Fruit fly (Drosophila melanogaster) whole organism, embryonic: Measurements from ENCODE around the gene Cnot4.
A peak's percentile ranks its signal among the peaks of the same experiment; 100 is the strongest.

ENCODE experiments used
- Atf-2 ChIP-seq: fragments of 200-800 bp; sonication (Bioruptor generic); optimal IDR thresholded peaks from 2 replicates; lab custom pipeline; 2016; ENCODE audit warnings: missing biosample characterization, missing genetic modification characterization
- Blimp-1 ChIP-seq: fragments of 200-800 bp; sonication (Bioruptor generic); optimal IDR thresholded peaks from 3 replicates; lab custom pipeline; 2018; ENCODE audit warnings: missing biosample characterization, missing genetic modification characterization, mild to moderate bottlenecking, moderate library complexity, missing genetic modification reagents
- CG1024 ChIP-seq: fragments of 200-800 bp; sonication (Bioruptor generic); IDR thresholded peaks from 2 replicates; pipeline ENCODE4 v1.3.6; 2022; ENCODE audit warnings: missing biosample characterization, missing genetic modification characterization
- CG11093 ChIP-seq: fragments of 200-800 bp; sonication (Bioruptor generic); IDR thresholded peaks from 3 replicates; pipeline ENCODE4 v1.3.6; 2022; ENCODE audit warnings: missing biosample characterization, missing genetic modification characterization
- CG11456 ChIP-seq: fragments of 200-800 bp; sonication (Bioruptor generic); IDR thresholded peaks from 3 replicates; pipeline ENCODE4 v1.3.6; 2022; ENCODE audit warnings: missing biosample characterization, missing genetic modification characterization
- CG11695 ChIP-seq: fragments of 200-800 bp; sonication (Bioruptor generic); IDR thresholded peaks from 3 replicates; pipeline ENCODE4 v1.3.6; 2022; ENCODE audit warnings: missing biosample characterization, missing genetic modification characterization
- CG12299 ChIP-seq: fragments of 200-800 bp; sonication (Bioruptor generic); optimal IDR thresholded peaks from 2 replicates; lab custom pipeline; 2018; ENCODE audit warnings: missing biosample characterization, mild to moderate bottlenecking, missing genetic modification characterization
- CG13424 ChIP-seq: fragments of 200-800 bp; sonication (Bioruptor generic); optimal IDR thresholded peaks from 2 replicates; lab custom pipeline; 2019; ENCODE audit warnings: missing biosample characterization, mild to moderate bottlenecking, missing genetic modification characterization, moderate library complexity
- CG14860 ChIP-seq: fragments of 200-800 bp; sonication (Bioruptor generic); IDR thresholded peaks from 3 replicates; pipeline ENCODE4 v1.3.6; 2022; ENCODE audit warnings: missing biosample characterization, missing genetic modification characterization; ENCODE audit not compliant: partially characterized antibody
- CG15269 ChIP-seq: fragments of 200-800 bp; sonication (Bioruptor generic); optimal IDR thresholded peaks from 2 replicates; lab custom pipeline; 2018; ENCODE audit warnings: missing biosample characterization, mild to moderate bottlenecking, missing genetic modification characterization, moderate library complexity
- CG17385 ChIP-seq: fragments of 200-800 bp; sonication (Bioruptor generic); optimal IDR thresholded peaks from 3 replicates; lab custom pipeline; 2018; ENCODE audit warnings: missing biosample characterization, mild to moderate bottlenecking, missing genetic modification characterization
- CG18476 ChIP-seq: fragments of 200-800 bp; sonication (Bioruptor generic); optimal IDR thresholded peaks from 2 replicates; lab custom pipeline; 2016; ENCODE audit warnings: missing biosample characterization, mild to moderate bottlenecking, missing genetic modification characterization
- CG2202 ChIP-seq: fragments of 200-800 bp; sonication (Bioruptor generic); optimal IDR thresholded peaks from 2 replicates; lab custom pipeline; 2018; ENCODE audit warnings: missing biosample characterization, mild to moderate bottlenecking, missing genetic modification characterization
- CG3838 ChIP-seq: fragments of 200-800 bp; sonication (Bioruptor generic); optimal IDR thresholded peaks from 3 replicates; lab custom pipeline; 2016; ENCODE audit warnings: missing biosample characterization, missing genetic modification characterization
- CG4282 ChIP-seq: fragments of 200-800 bp; sonication (Bioruptor generic); optimal IDR thresholded peaks from 2 replicates; lab custom pipeline; 2016; ENCODE audit warnings: missing biosample characterization, missing genetic modification characterization
- CG4424 ChIP-seq: fragments of 200-800 bp; sonication (Bioruptor generic); optimal IDR thresholded peaks from 3 replicates; lab custom pipeline; 2016; ENCODE audit warnings: missing biosample characterization, missing genetic modification characterization
- CG6765 ChIP-seq: fragments of 200-800 bp; sonication (Bioruptor generic); optimal IDR thresholded peaks from 3 replicates; lab custom pipeline; 2017; ENCODE audit warnings: missing biosample characterization, mild to moderate bottlenecking, missing genetic modification characterization
- CG7372 ChIP-seq: fragments of 200-800 bp; sonication (Bioruptor generic); IDR thresholded peaks from 2 replicates; pipeline ENCODE4 v1.3.6; 2022; ENCODE audit warnings: missing biosample characterization, missing genetic modification characterization
- CG8765 ChIP-seq: fragments of 200-800 bp; sonication (Bioruptor generic); IDR thresholded peaks from 2 replicates; pipeline ENCODE4 v1.3.6; 2022; ENCODE audit warnings: missing biosample characterization, missing genetic modification characterization
- CG9932 ChIP-seq: fragments of 200-800 bp; sonication (Bioruptor generic); IDR thresholded peaks from 2 replicates; pipeline ENCODE4 v1.3.6; 2022; ENCODE audit warnings: missing biosample characterization, missing genetic modification characterization
- CTCF ChIP-seq: fragments of 200-800 bp; sonication (Bioruptor generic); optimal IDR thresholded peaks from 2 replicates; lab custom pipeline; 2017; ENCODE audit warnings: missing biosample characterization, mild to moderate bottlenecking, missing genetic modification characterization, moderate library complexity
- CrebB ChIP-seq: fragments of 200-800 bp; sonication (Bioruptor generic); optimal IDR thresholded peaks from 3 replicates; lab custom pipeline; 2018; ENCODE audit warnings: missing biosample characterization, mild to moderate bottlenecking, missing genetic modification characterization
- Dad ChIP-seq: fragments of 200-800 bp; sonication (Bioruptor generic); optimal IDR thresholded peaks from 3 replicates; lab custom pipeline; 2016; ENCODE audit warnings: missing biosample characterization, missing genetic modification characterization
- Dip2 ChIP-seq: fragments of 200-800 bp; sonication (Bioruptor generic); IDR thresholded peaks from 2 replicates; pipeline ENCODE4 v1.3.6; 2022; ENCODE audit warnings: missing biosample characterization, missing genetic modification characterization
- H15 ChIP-seq: fragments of 200-800 bp; sonication (Bioruptor generic); IDR thresholded peaks from 3 replicates; pipeline ENCODE4 v1.3.6; 2022; ENCODE audit warnings: missing biosample characterization, missing genetic modification characterization
- Hand ChIP-seq: fragments of 200-800 bp; sonication (Bioruptor generic); optimal IDR thresholded peaks from 2 replicates; lab custom pipeline; 2017; ENCODE audit warnings: mild to moderate bottlenecking, missing biosample characterization, missing genetic modification reagents, missing genetic modification characterization
- Hr39 ChIP-seq: fragments of >200 bp; optimal IDR thresholded peaks from 2 replicates; lab custom pipeline; 2017
- MESR4 ChIP-seq: fragments of 200-800 bp; sonication (Bioruptor generic); optimal IDR thresholded peaks from 2 replicates; lab custom pipeline; 2018; ENCODE audit warnings: missing biosample characterization, mild to moderate bottlenecking, missing genetic modification characterization, moderate library complexity
- NC2α ChIP-seq: fragments of 200-800 bp; sonication (Bioruptor generic); optimal IDR thresholded peaks from 2 replicates; lab custom pipeline; 2016; ENCODE audit warnings: missing biosample characterization, missing genetic modification characterization
- NFAT ChIP-seq: fragments of 200-800 bp; sonication (Bioruptor generic); IDR thresholded peaks from 2 replicates; pipeline ENCODE4 v1.3.6; 2022; ENCODE audit warnings: missing biosample characterization, missing genetic modification characterization
- Nf-YA ChIP-seq: fragments of 200-800 bp; sonication (Bioruptor generic); IDR thresholded peaks from 2 replicates; pipeline ENCODE4 v1.3.6; 2022; ENCODE audit warnings: missing biosample characterization, missing genetic modification characterization
- Oaz ChIP-seq: fragments of 200-800 bp; sonication (Bioruptor generic); IDR thresholded peaks from 2 replicates; pipeline ENCODE4 v1.3.6; 2022; ENCODE audit warnings: missing biosample characterization, missing genetic modification characterization
- PHDP ChIP-seq: fragments of 200-800 bp; sonication (Bioruptor generic); optimal IDR thresholded peaks from 3 replicates; lab custom pipeline; 2018; ENCODE audit warnings: missing biosample characterization, mild to moderate bottlenecking, missing genetic modification characterization, moderate library complexity
- Rfx ChIP-seq: fragments of 200-800 bp; sonication (Bioruptor generic); IDR thresholded peaks from 2 replicates; pipeline ENCODE4 v1.3.6; 2022; ENCODE audit warnings: missing biosample characterization, missing genetic modification characterization
- Sox100B ChIP-seq: fragments of 200-800 bp; sonication (Bioruptor generic); optimal IDR thresholded peaks from 3 replicates; lab custom pipeline; 2018; ENCODE audit warnings: missing biosample characterization, mild to moderate bottlenecking, missing genetic modification characterization
- Stat92E ChIP-seq, 3 experiments: fragments of >200 bp in 2 of 3; fragments of 200-800 bp in 1 of 3; sonication (Bioruptor generic) in 1 of 3; optimal IDR thresholded peaks; 2 replicates each; lab custom pipeline; 2017 to 2019; ENCODE audit warnings: missing biosample characterization in 3 of 3, missing genetic modification characterization in 3 of 3, mild to moderate bottlenecking in 1 of 3, moderate library complexity in 1 of 3
- Taf1 ChIP-seq: fragments of 200-800 bp; sonication (Bioruptor generic); IDR thresholded peaks from 2 replicates; pipeline ENCODE4 v1.3.6; 2022; ENCODE audit warnings: missing biosample characterization, missing genetic modification characterization
- bbx ChIP-seq: fragments of 200-800 bp; sonication (Bioruptor generic); IDR thresholded peaks from 2 replicates; pipeline ENCODE4 v1.3.6; 2022; ENCODE audit warnings: missing biosample characterization, missing genetic modification characterization; ENCODE audit not compliant: partially characterized antibody
- chn ChIP-seq: fragments of 200-800 bp; sonication (Bioruptor generic); optimal IDR thresholded peaks from 2 replicates; lab custom pipeline; 2016; ENCODE audit warnings: missing biosample characterization, missing genetic modification characterization
- ci ChIP-seq: fragments of 200-800 bp; sonication (Bioruptor generic); IDR thresholded peaks from 3 replicates; pipeline ENCODE4 v1.3.6; 2022; ENCODE audit warnings: missing biosample characterization, missing genetic modification characterization
- disco-r ChIP-seq: fragments of 200-800 bp; sonication (Bioruptor generic); optimal IDR thresholded peaks from 2 replicates; lab custom pipeline; 2016; ENCODE audit warnings: missing biosample characterization, missing genetic modification characterization
- hbn ChIP-seq: fragments of 200-800 bp; sonication (Bioruptor generic); IDR thresholded peaks from 2 replicates; pipeline ENCODE4 v1.3.6; 2022; ENCODE audit warnings: missing biosample characterization, missing genetic modification characterization; ENCODE audit not compliant: partially characterized antibody
- hkb ChIP-seq, 2 experiments: fragments of 200-800 bp in 1 of 2; fragments of >200 bp in 1 of 2; sonication (Bioruptor generic) in 1 of 2; IDR thresholded peaks in 1 of 2; optimal IDR thresholded peaks in 1 of 2; 2 replicates each; pipeline versions ENCODE4 v1.3.6 to Lab custom; 2017 to 2022; ENCODE audit warnings: missing biosample characterization in 1 of 2, missing genetic modification characterization in 1 of 2
- jing ChIP-seq: fragments of 200-800 bp; sonication (Bioruptor generic); optimal IDR thresholded peaks from 2 replicates; lab custom pipeline; 2018; ENCODE audit warnings: missing biosample characterization, mild to moderate bottlenecking, missing genetic modification characterization
- peb ChIP-seq: fragments of 200-800 bp; sonication (Bioruptor generic); IDR thresholded peaks from 2 replicates; pipeline ENCODE4 v1.3.6; 2022; ENCODE audit warnings: missing biosample characterization, missing genetic modification characterization
- pros ChIP-seq: fragments of 200-800 bp; sonication (Bioruptor generic); optimal IDR thresholded peaks from 3 replicates; lab custom pipeline; 2019; ENCODE audit warnings: missing biosample characterization, mild to moderate bottlenecking, missing genetic modification characterization, moderate library complexity
- pum ChIP-seq: fragments of 200-800 bp; sonication (Bioruptor generic); optimal IDR thresholded peaks from 2 replicates; lab custom pipeline; 2016; ENCODE audit warnings: missing biosample characterization, missing genetic modification characterization
- row ChIP-seq: fragments of 200-800 bp; sonication (Bioruptor generic); IDR thresholded peaks from 3 replicates; pipeline ENCODE4 v1.3.6; 2022; ENCODE audit warnings: missing biosample characterization, missing genetic modification characterization
- seq ChIP-seq: fragments of 200-800 bp; sonication (Bioruptor generic); IDR thresholded peaks from 2 replicates; pipeline ENCODE4 v1.3.6; 2022; ENCODE audit warnings: missing biosample characterization, missing genetic modification characterization
- tx ChIP-seq: fragments of 200-800 bp; sonication (Bioruptor generic); optimal IDR thresholded peaks from 2 replicates; lab custom pipeline; 2016; ENCODE audit warnings: missing biosample characterization, missing genetic modification characterization
- unpg ChIP-seq: fragments of 200-800 bp; sonication (Bioruptor generic); optimal IDR thresholded peaks from 3 replicates; lab custom pipeline; 2018; ENCODE audit warnings: missing biosample characterization, mild to moderate bottlenecking, missing genetic modification characterization, moderate library complexity

Gene Cnot4

DNA sequence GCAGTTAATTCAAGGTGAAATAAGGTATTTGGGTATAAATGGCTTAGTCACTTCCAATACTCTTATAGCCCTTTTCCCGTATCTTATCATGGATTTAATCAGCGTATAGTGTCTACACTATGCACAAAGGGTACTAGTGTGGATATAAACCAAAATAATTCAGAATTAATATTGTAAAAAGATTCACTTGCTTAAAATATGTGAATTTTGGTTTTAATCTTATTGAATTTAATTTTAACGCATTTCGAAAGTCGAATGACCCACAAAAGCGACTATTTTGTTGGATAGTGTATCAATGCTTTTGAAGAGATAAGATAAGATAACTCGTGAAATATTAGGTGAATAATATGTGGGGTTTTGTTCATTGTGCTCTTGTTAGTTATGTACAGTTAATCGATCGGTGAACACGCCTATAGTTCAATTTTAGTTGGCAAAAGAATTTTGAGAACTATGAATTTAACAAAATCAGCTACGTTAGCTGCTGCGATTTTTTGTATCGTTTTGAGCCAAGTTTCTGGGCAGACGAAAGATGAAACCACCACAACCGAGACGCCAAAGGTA is 14.5 kb upstream of the Cnot4 start, which contains the start of gene CG5096 (continued):
- peak; percentile 89 for TF ChIP-seq seq (GFP tag; lab: Robert Waterston, UW)
- peak; percentile 53 for TF ChIP-seq pum (GFP tag; lab: Kevin White, UChicago)
- peak; percentile 65 for TF ChIP-seq tx (GFP tag; lab: Kevin White, UChicago)
- TF ChIP-seq CG11093 (GFP tag; lab: Robert Waterston, UW), result peak; percentile 65; the same call in 1 of the 3 replicates
- peak; percentile 26 for TF ChIP-seq MESR4 (GFP tag; lab: Kevin White, UChicago)
- peak; percentile 70 for TF ChIP-seq Atf-2 (GFP tag; lab: Kevin White, UChicago)
- TF ChIP-seq unpg (GFP tag; lab: Kevin White, UChicago), result peak; percentile 92
- peak; percentile 89 for TF ChIP-seq Hand
- TF ChIP-seq Blimp-1 (GFP tag; lab: Kevin White, UChicago), result peak; percentile 85
- TF ChIP-seq hbn (GFP tag; lab: Robert Waterston, UW), result no peak
- peak; percentile 82 for TF ChIP-seq Taf1 (GFP tag; lab: Robert Waterston, UW)
- peak; percentile 47 for TF ChIP-seq CG2202 (tag; lab: Kevin White, UChicago)
- TF ChIP-seq row (GFP tag; lab: Robert Waterston, UW), result peak; percentile 96
- TF ChIP-seq CG11695, result peak; percentile 93
- TF ChIP-seq CG8765 (GFP tag; lab: Robert Waterston, UW), result no peak; the same call in 1 of the 2 replicates
- no peak for TF ChIP-seq Hr39 (lab: Kevin White, UChicago)
- peak; percentile 83 for TF ChIP-seq Sox100B
- no peak for TF ChIP-seq Dip2 (GFP tag; lab: Robert Waterston, UW)
- TF ChIP-seq CG14860 (GFP tag; lab: Robert Waterston, UW), result no peak
- TF ChIP-seq CG11456 (GFP tag; lab: Robert Waterston, UW), result peak; percentile 87
- no peak for TF ChIP-seq hkb (optimal IDR thresholded peaks at IDR 0.05; lab: Kevin White, UChicago)
- TF ChIP-seq hkb (GFP tag; IDR thresholded peaks at IDR 0.05; lab: Robert Waterston, UW), result peak; percentile 96
- peak; percentile 93 for TF ChIP-seq CG13424
- peak; percentile 95 for TF ChIP-seq PHDP
- no peak; the same call in 1 of the 2 replicates for TF ChIP-seq NFAT (GFP tag; lab: Robert Waterston, UW)
- peak; percentile 81 for TF ChIP-seq CG9932 (GFP tag; lab: Robert Waterston, UW)
- TF ChIP-seq H15 (GFP tag; lab: Robert Waterston, UW), result peak; percentile 82; the same call in 2 of the 3 replicates
- TF ChIP-seq CrebB (tag; lab: Kevin White, UChicago), result peak; percentile 89
- TF ChIP-seq Oaz, result peak; percentile 85
- TF ChIP-seq jing, result peak; percentile 55
- peak; percentile 83 for TF ChIP-seq CG6765 (GFP tag; lab: Kevin White, UChicago)
- TF ChIP-seq Rfx, result peak; percentile 93
- peak; percentile 94 for TF ChIP-seq ci (GFP tag; lab: Robert Waterston, UW)
- TF ChIP-seq CG12299, result peak; percentile 90
- no peak for TF ChIP-seq bbx (GFP tag; lab: Robert Waterston, UW)
- TF ChIP-seq disco-r, result peak; percentile 59
- peak; percentile 89 for TF ChIP-seq CG17385
- peak; percentile 2 for TF ChIP-seq CG4282 (GFP tag; lab: Kevin White, UChicago)
- TF ChIP-seq chn, result peak; percentile 55
- peak; percentile 84 for TF ChIP-seq CG18476 (GFP tag; lab: Kevin White, UChicago)
- peak; percentile 81 for TF ChIP-seq CG7372
- peak; percentile 95 for TF ChIP-seq CG15269 (tag; lab: Kevin White, UChicago)
- peak; percentile 70 for TF ChIP-seq CG1024 (GFP tag; lab: Robert Waterston, UW)
- peak; percentile 76 for TF ChIP-seq Nf-YA
- TF ChIP-seq Dad (GFP tag; lab: Kevin White, UChicago), result peak; percentile 51
- TF ChIP-seq CG4424 (GFP tag; lab: Kevin White, UChicago), result peak; percentile 74
- peak; percentile 49 for TF ChIP-seq CG3838 (GFP tag; lab: Kevin White, UChicago)
- no peak for TF ChIP-seq Stat92E (GFP tag; optimal IDR thresholded peaks at IDR 0.05; lab: Kevin White, UChicago)
- TF ChIP-seq pros, result no peak
- peak; percentile 7 for TF ChIP-seq CTCF (GFP tag; lab: Kevin White, UChicago)
- peak; percentile 42; the same call in 1 of the 2 replicates for TF ChIP-seq peb (GFP tag; lab: Robert Waterston, UW)
- TF ChIP-seq NC2α (GFP tag; lab: Kevin White, UChicago), result peak; percentile 33
